Worm (Caenorhabditis elegans) whole organism, L2 larva: ENCODE measurements around the gene ztf-28.

Experiments used
- mdl-1 ChIP-seq, 2 experiments: fragments of 150-350 bp in 1 of 2; sonication (generic microtip) in 1 of 2; optimal IDR thresholded peaks; 2 replicates each; lab custom pipeline; 2017; ENCODE audit warnings: missing biosample characterization in 2 of 2, missing genetic modification characterization in 2 of 2
- nhr-237 ChIP-seq: fragments of 150-350 bp; optimal IDR thresholded peaks from 2 replicates; lab custom pipeline; 2014; ENCODE audit warnings: missing biosample characterization, missing genetic modification characterization
- nhr-25 ChIP-seq: fragments of 150-350 bp; sonication (generic microtip); optimal IDR thresholded peaks from 3 replicates; lab custom pipeline; 2014; ENCODE audit warnings: missing biosample characterization, missing genetic modification characterization
- nhr-77 ChIP-seq: fragments of 150-350 bp; optimal IDR thresholded peaks from 2 replicates; lab custom pipeline; 2014; ENCODE audit warnings: missing biosample characterization, missing genetic modification characterization
- unc-62 ChIP-seq: fragments of 150-350 bp; optimal IDR thresholded peaks from 2 replicates; lab custom pipeline; 2014; ENCODE audit warnings: missing biosample characterization, missing genetic modification reagents, missing genetic modification characterization
- zag-1 ChIP-seq: fragments of 150-350 bp; optimal IDR thresholded peaks from 2 replicates; lab custom pipeline; 2014; ENCODE audit warnings: missing biosample characterization, missing genetic modification characterization

ce11 chrV:2095204-2095603 lies 4.7 kb downstream of the ztf-28 start, which contains the start of gene F36F12.2:
- TF ChIP-seq zag-1 (no peak), mdl-1 (tag; optimal IDR thresholded peaks at IDR 0.05; lab: Kevin White, UChicago) (no peak), nhr-237 (no peak), nhr-25 (tag; lab: Kevin White, UChicago) (no peak), nhr-77 (no peak), unc-62 (GFP tag; lab: Kevin White, UChicago) (no peak)
